Fruit fly (Drosophila melanogaster): Measurements from ENCODE around the gene CG43993.

dm6 chr3L:12036658-12037057 lies 4.3 kb downstream of the CG43993 start:
- TF ChIP-seq pan (optimal IDR thresholded peaks at IDR 0.05), result no peak
- TF ChIP-seq CG8478 (optimal IDR thresholded peaks at IDR 0.05), result no peak
- no peak for TF ChIP-seq Dll (optimal IDR thresholded peaks at IDR 0.05)
- no peak for TF ChIP-seq EcR (GFP tag; optimal IDR thresholded peaks at IDR 0.05)
- TF ChIP-seq psq (optimal IDR thresholded peaks at IDR 0.05), result no peak
- no peak for TF ChIP-seq usp (GFP tag; optimal IDR thresholded peaks at IDR 0.05)
